Worm (Caenorhabditis elegans) whole organism, mixed stage, embryonic: ENCODE measurements around the gene ssq-1.

Experiments
- cnd-1 ChIP-seq: fragments of 200-800 bp; sonication (Bioruptor generic); optimal IDR thresholded peaks from 2 replicates; lab custom pipeline; 2018; ENCODE audit warnings: mild to moderate bottlenecking, missing genetic modification characterization, missing compliant biosample characterization
- elt-1 ChIP-seq: sonication (generic microtip); optimal IDR thresholded peaks from 2 replicates; lab custom pipeline; 2017; ENCODE audit warnings: missing genetic modification characterization, mild to moderate bottlenecking, missing compliant biosample characterization, antibody characterized with exemption, moderate library complexity, borderline replicate concordance; ENCODE audit not compliant: insufficient read depth
- lin-13 ChIP-seq: fragments of 150-350 bp; optimal IDR thresholded peaks from 2 replicates; lab custom pipeline; 2014; ENCODE audit warnings: missing biosample characterization, missing genetic modification characterization
- mep-1 ChIP-seq: fragments of 150-350 bp; optimal IDR thresholded peaks from 2 replicates; lab custom pipeline; 2017; ENCODE audit warnings: missing biosample characterization, missing genetic modification reagents, missing genetic modification characterization, inconsistent platforms
- mls-2 ChIP-seq: sonication (generic microtip); optimal IDR thresholded peaks from 2 replicates; lab custom pipeline; 2016; ENCODE audit warnings: mild to moderate bottlenecking, missing genetic modification characterization, moderate library complexity, missing compliant biosample characterization
- nhr-12 ChIP-seq: fragments of 150-350 bp; optimal IDR thresholded peaks from 2 replicates; lab custom pipeline; 2014; ENCODE audit warnings: missing biosample characterization, missing genetic modification characterization
- nhr-237 ChIP-seq: fragments of 150-350 bp; optimal IDR thresholded peaks from 2 replicates; lab custom pipeline; 2014; ENCODE audit warnings: missing biosample characterization, missing genetic modification characterization
- snpc-4 ChIP-seq: fragments of 150-350 bp; optimal IDR thresholded peaks from 2 replicates; lab custom pipeline; 2014; ENCODE audit warnings: missing biosample characterization, missing genetic modification characterization
- unc-62 ChIP-seq: fragments of 150-350 bp; optimal IDR thresholded peaks from 2 replicates; lab custom pipeline; 2014; ENCODE audit warnings: missing biosample characterization, missing genetic modification reagents, missing genetic modification characterization
- ztf-11 ChIP-seq: fragments of 150-350 bp; optimal IDR thresholded peaks from 2 replicates; lab custom pipeline; 2014; ENCODE audit warnings: missing biosample characterization, missing genetic modification characterization

- TF ChIP-seq nhr-12 (tag; lab: Kevin White, UChicago) = no peak
- no peak for TF ChIP-seq snpc-4 (tag; lab: Kevin White, UChicago)
- no peak for TF ChIP-seq cnd-1 (tag; lab: Kevin White, UChicago)
- no peak for TF ChIP-seq ztf-11 (tag; lab: Kevin White, UChicago)
- TF ChIP-seq nhr-237 (tag; lab: Kevin White, UChicago) = no peak
- no peak for TF ChIP-seq unc-62
- TF ChIP-seq mls-2 (tag; lab: Kevin White, UChicago) = no peak
- TF ChIP-seq mep-1 (tag; lab: Kevin White, UChicago) = no peak
- TF ChIP-seq elt-1 (tag; lab: Kevin White, UChicago) = no peak
- TF ChIP-seq lin-13 (tag; lab: Kevin White, UChicago) = no peak
Observed at ce11 chrIV:9866865-9867264, 14.5 kb downstream of the ssq-1 start.
